Worm (Caenorhabditis elegans) whole organism, L1 larva: ENCODE data around the gene gly-13.
A peak's percentile ranks its signal among the peaks of the same experiment; 100 is the strongest.

Experiments
- C34B4.2 ChIP-seq: sonication (generic microtip); optimal IDR thresholded peaks from 2 replicates; lab custom pipeline; 2017; ENCODE audit warnings: mild to moderate bottlenecking, missing genetic modification characterization, missing compliant biosample characterization
- aha-1 ChIP-seq: fragments of 150-350 bp; optimal IDR thresholded peaks from 2 replicates; lab custom pipeline; 2014; ENCODE audit warnings: missing biosample characterization, missing genetic modification characterization
- alr-1 ChIP-seq: fragments of 200-800 bp; sonication (Bioruptor generic); optimal IDR thresholded peaks from 2 replicates; lab custom pipeline; 2018; ENCODE audit warnings: borderline replicate concordance, mild to moderate bottlenecking, missing genetic modification characterization, missing compliant biosample characterization
- ama-1 ChIP-seq: fragments of 150-350 bp; optimal IDR thresholded peaks from 2 replicates; lab custom pipeline; 2014
- blmp-1 ChIP-seq: fragments of 150-350 bp; optimal IDR thresholded peaks from 2 replicates; lab custom pipeline; 2014; ENCODE audit warnings: missing biosample characterization, missing genetic modification characterization
- ceh-8 ChIP-seq: fragments of 200-800 bp; sonication (Bioruptor generic); optimal IDR thresholded peaks from 2 replicates; lab custom pipeline; 2018; ENCODE audit warnings: mild to moderate bottlenecking, missing genetic modification characterization, moderate library complexity, missing compliant biosample characterization
- ceh-82 ChIP-seq, 3 experiments: fragments of 150-350 bp in 1 of 3; sonication (generic microtip) in 2 of 3; optimal IDR thresholded peaks; 2 replicates each; lab custom pipeline; 2014 to 2017; ENCODE audit warnings: missing biosample characterization in 3 of 3, missing genetic modification characterization in 3 of 3
- efl-1 ChIP-seq, 4 experiments: fragments of 150-350 bp; optimal IDR thresholded peaks in 3 of 4; peaks in 1 of 4; 1 replicate in 1 of 4; 2 replicates in 3 of 4; lab custom pipeline; 2014; ENCODE audit warnings: missing biosample characterization in 2 of 4, missing genetic modification characterization in 2 of 4, missing genetic modification reagents in 2 of 4
- elt-2 ChIP-seq: sonication (generic microtip); optimal IDR thresholded peaks from 2 replicates; lab custom pipeline; 2016; ENCODE audit warnings: missing genetic modification characterization, mild to moderate bottlenecking, inconsistent platforms, missing compliant biosample characterization, missing genetic modification reagents
- hlh-17 ChIP-seq: fragments of 200-800 bp; sonication (Bioruptor generic); optimal IDR thresholded peaks from 2 replicates; lab custom pipeline; 2018; ENCODE audit warnings: missing genetic modification characterization, mild to moderate bottlenecking, missing compliant biosample characterization, moderate library complexity, borderline replicate concordance
- hpl-2 ChIP-seq: fragments of 150-350 bp; optimal IDR thresholded peaks from 2 replicates; lab custom pipeline; 2014; ENCODE audit warnings: missing biosample characterization, missing genetic modification reagents, missing genetic modification characterization
- irx-1 ChIP-seq: sonication (generic microtip); optimal IDR thresholded peaks from 2 replicates; lab custom pipeline; 2016; ENCODE audit warnings: missing genetic modification characterization, missing compliant biosample characterization
- jun-1 ChIP-seq: fragments of 150-350 bp; optimal IDR thresholded peaks from 2 replicates; lab custom pipeline; 2014; ENCODE audit warnings: missing biosample characterization, missing genetic modification reagents, missing genetic modification characterization
- lin-14 ChIP-seq: fragments of 200-800 bp; sonication (Bioruptor generic); optimal IDR thresholded peaks from 2 replicates; lab custom pipeline; 2018; ENCODE audit warnings: mild to moderate bottlenecking, missing genetic modification characterization, moderate library complexity, missing compliant biosample characterization
- lin-35 ChIP-seq, 2 experiments: fragments of 150-350 bp; optimal IDR thresholded peaks; 2 replicates each; lab custom pipeline; 2014; ENCODE audit warnings: missing biosample characterization in 2 of 2, missing genetic modification characterization in 2 of 2, missing genetic modification reagents in 2 of 2
- lsy-2 ChIP-seq, 2 experiments: fragments of 150-350 bp; optimal IDR thresholded peaks; 2 replicates each; lab custom pipeline; 2014; ENCODE audit warnings: missing biosample characterization in 2 of 2, missing genetic modification characterization in 2 of 2
- mab-9 ChIP-seq: fragments of 200-800 bp; sonication (Bioruptor generic); IDR thresholded peaks from 2 replicates; pipeline ENCODE4 v1.3.6; 2022; ENCODE audit warnings: missing genetic modification reagents, missing genetic modification characterization, missing compliant biosample characterization
- mdl-1 ChIP-seq, 2 experiments: fragments of 150-350 bp; optimal IDR thresholded peaks; 2 replicates each; lab custom pipeline; 2014 to 2017; ENCODE audit warnings: missing biosample characterization in 2 of 2, missing genetic modification characterization in 2 of 2, inconsistent platforms in 1 of 2
- mef-2 ChIP-seq: fragments of 150-350 bp; optimal IDR thresholded peaks from 2 replicates; lab custom pipeline; 2014; ENCODE audit warnings: missing biosample characterization, missing genetic modification characterization
- mep-1 ChIP-seq: fragments of 150-350 bp; optimal IDR thresholded peaks from 2 replicates; lab custom pipeline; 2014; ENCODE audit warnings: missing biosample characterization, missing genetic modification characterization
- nhr-19 ChIP-seq: fragments of 200-800 bp; sonication (Bioruptor generic); conservative IDR thresholded peaks from 2 replicates; pipeline ENCODE4 v1.3.6; 2022; ENCODE audit warnings: missing genetic modification characterization, missing compliant biosample characterization
- nhr-20 ChIP-seq: sonication (generic microtip); optimal IDR thresholded peaks from 2 replicates; lab custom pipeline; 2016; ENCODE audit warnings: mild to moderate bottlenecking, missing genetic modification characterization, missing compliant biosample characterization
- nhr-71 ChIP-seq: sonication (generic microtip); optimal IDR thresholded peaks from 2 replicates; lab custom pipeline; 2016; ENCODE audit warnings: mild to moderate bottlenecking, missing genetic modification characterization, moderate library complexity, missing compliant biosample characterization
- nhr-84 ChIP-seq: sonication (generic microtip); optimal IDR thresholded peaks from 2 replicates; lab custom pipeline; 2017; ENCODE audit warnings: missing biosample characterization, missing genetic modification characterization
- nhr-85 ChIP-seq: sonication (generic microtip); peaks from one replicate; lab custom pipeline; 2016; ENCODE audit warnings: missing genetic modification characterization, inconsistent platforms, missing compliant biosample characterization
- nhr-90 ChIP-seq: sonication (generic microtip); optimal IDR thresholded peaks from 2 replicates; lab custom pipeline; 2016; ENCODE audit warnings: mild to moderate bottlenecking, missing genetic modification characterization, missing compliant biosample characterization; ENCODE audit not compliant: poor library complexity
- rnt-1 ChIP-seq: sonication (generic microtip); optimal IDR thresholded peaks from 2 replicates; lab custom pipeline; 2016; ENCODE audit warnings: mild to moderate bottlenecking, missing genetic modification characterization, moderate library complexity, missing compliant biosample characterization
- snpc-4 ChIP-seq: fragments of 150-350 bp; optimal IDR thresholded peaks from 2 replicates; lab custom pipeline; 2014; ENCODE audit warnings: missing biosample characterization, missing genetic modification characterization
- snu-23 ChIP-seq: sonication (generic microtip); optimal IDR thresholded peaks from 2 replicates; lab custom pipeline; 2016; ENCODE audit warnings: missing genetic modification characterization, missing compliant biosample characterization
- sptf-1 ChIP-seq: fragments of 150-350 bp; optimal IDR thresholded peaks from 2 replicates; lab custom pipeline; 2014; ENCODE audit warnings: missing biosample characterization, missing genetic modification characterization
- tbx-2 ChIP-seq: sonication (generic microtip); optimal IDR thresholded peaks from 2 replicates; lab custom pipeline; 2016; ENCODE audit warnings: missing genetic modification characterization, missing compliant biosample characterization
- tlp-1 ChIP-seq: fragments of 150-350 bp; optimal IDR thresholded peaks from 2 replicates; lab custom pipeline; 2014; ENCODE audit warnings: missing biosample characterization, missing genetic modification characterization
- unc-130 ChIP-seq: fragments of 150-350 bp; optimal IDR thresholded peaks from 2 replicates; lab custom pipeline; 2017; ENCODE audit warnings: missing biosample characterization, missing genetic modification characterization, inconsistent platforms
- unc-30 ChIP-seq: sonication (generic microtip); optimal IDR thresholded peaks from 2 replicates; lab custom pipeline; 2017; ENCODE audit warnings: missing biosample characterization, missing genetic modification characterization
- unc-62 ChIP-seq: fragments of 150-350 bp; optimal IDR thresholded peaks from 2 replicates; lab custom pipeline; 2014; ENCODE audit warnings: missing biosample characterization, missing genetic modification reagents, missing genetic modification characterization
- unc-86 ChIP-seq: sonication (generic microtip); optimal IDR thresholded peaks from 2 replicates; lab custom pipeline; 2016; ENCODE audit warnings: missing genetic modification characterization, missing compliant biosample characterization
- xbp-1 ChIP-seq: sonication (generic microtip); optimal IDR thresholded peaks from 2 replicates; lab custom pipeline; 2016; ENCODE audit warnings: missing genetic modification characterization, missing compliant biosample characterization

The gly-13 gene

DNA sequence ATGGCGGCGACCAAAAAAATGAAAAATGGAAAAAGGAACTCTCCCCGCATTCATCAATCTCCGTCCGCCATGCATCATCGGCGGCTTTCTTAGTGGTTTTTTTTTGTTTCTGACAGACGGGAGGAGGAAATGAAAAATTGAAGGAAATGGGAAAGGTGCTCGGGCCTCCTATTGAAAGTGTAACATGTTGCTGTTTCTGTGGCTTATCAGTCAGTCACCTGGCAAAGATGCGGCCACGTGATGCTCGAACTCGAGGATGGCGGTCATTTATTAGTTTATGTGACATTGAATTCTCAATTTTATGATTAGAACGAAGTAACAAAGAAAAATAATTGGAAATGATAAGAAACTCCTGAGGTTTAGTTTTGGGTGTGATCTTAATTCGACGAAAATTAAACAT, 31.8 kb downstream of the gly-13 start:
- TF ChIP-seq nhr-71 (tag; lab: Kevin White, UChicago): peak; percentile 71
- TF ChIP-seq C34B4.2 (tag; lab: Kevin White, UChicago): no peak
- TF ChIP-seq nhr-90 (tag; lab: Kevin White, UChicago): peak; percentile 26
- peak; percentile 24 for TF ChIP-seq jun-1 (tag; lab: Kevin White, UChicago)
- no peak for TF ChIP-seq snpc-4 (tag; lab: Kevin White, UChicago)
- TF ChIP-seq aha-1 (tag; lab: Kevin White, UChicago): no peak
- TF ChIP-seq lin-35 (GFP tag; optimal IDR thresholded peaks at IDR 0.05; lab: Kevin White, UChicago): peak in 1 of 2 experiments; percentile 57
- no peak for TF ChIP-seq irx-1 (tag; lab: Kevin White, UChicago)
- no peak for TF ChIP-seq hlh-17 (GFP tag; lab: Kevin White, UChicago)
- TF ChIP-seq mef-2 (tag; lab: Kevin White, UChicago): no peak
- peak in 1 of 2 experiments; percentile 17 for TF ChIP-seq lsy-2 (tag; optimal IDR thresholded peaks at IDR 0.05; lab: Kevin White, UChicago)
- TF ChIP-seq xbp-1: no peak
- no peak for TF ChIP-seq tlp-1 (tag; lab: Kevin White, UChicago)
- peak; percentile 17 for TF ChIP-seq nhr-19
- peak; percentile 52 for TF ChIP-seq rnt-1 (tag; lab: Kevin White, UChicago)
- TF ChIP-seq mdl-1 (tag; optimal IDR thresholded peaks at IDR 0.05; lab: Kevin White, UChicago): peak in 1 of 2 experiments; percentile 82
- no peak for TF ChIP-seq alr-1
- no peak for TF ChIP-seq ceh-8 (GFP tag; lab: Kevin White, UChicago)
- peak; percentile 90 for TF ChIP-seq elt-2 (tag; lab: Kevin White, UChicago)
- no peak for TF ChIP-seq blmp-1 (tag; lab: Kevin White, UChicago)
- peak; percentile 16 for TF ChIP-seq snu-23
- no peak for TF ChIP-seq unc-86 (tag; lab: Kevin White, UChicago)
- TF ChIP-seq unc-130: peak; percentile 39
- peak; percentile 71 for TF ChIP-seq lin-14 (GFP tag; lab: Kevin White, UChicago)
- peak; percentile 55 for TF ChIP-seq nhr-20 (tag; lab: Kevin White, UChicago)

DNA sequence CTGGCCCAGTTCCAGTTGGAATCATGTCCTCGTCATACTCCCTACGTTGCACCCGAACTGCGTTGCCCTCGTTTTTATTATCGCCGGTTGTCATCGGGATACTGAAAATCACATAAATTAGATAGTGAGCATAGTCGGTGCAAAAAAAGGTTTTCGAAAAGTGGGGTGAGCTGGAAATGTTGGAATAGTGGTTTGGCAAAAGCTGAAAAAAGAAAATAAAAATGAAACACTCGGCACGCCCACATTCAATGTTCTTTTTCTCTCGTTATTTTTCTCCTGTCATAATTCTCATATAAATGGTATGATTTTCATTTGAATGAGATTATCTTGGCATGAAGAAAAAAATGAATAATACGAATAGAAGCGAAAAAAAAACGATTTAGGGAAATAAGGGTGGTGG, 32.2 kb downstream of the gly-13 start, which contains the start of gene F18G5.6:
F18G5.6 (minus strand) TSS at position 101 of the 400 bp plus-strand sequence.
- TF ChIP-seq efl-1 (optimal IDR thresholded peaks at IDR 0.05; lab: Kevin White, UChicago): no peak
- no peak for TF ChIP-seq efl-1 (GFP tag; optimal IDR thresholded peaks at IDR 0.05 in 1 of 2; lab: Kevin White, UChicago)
- TF ChIP-seq unc-30 (tag; lab: Kevin White, UChicago): no peak
- TF ChIP-seq lin-35 (GFP tag; optimal IDR thresholded peaks at IDR 0.05; lab: Kevin White, UChicago): no peak
- TF ChIP-seq hpl-2: no peak
- no peak for TF ChIP-seq xbp-1
- TF ChIP-seq snu-23: no peak
- TF ChIP-seq unc-62 (GFP tag; lab: Kevin White, UChicago): no peak
- no peak for TF ChIP-seq ceh-82 (tag; optimal IDR thresholded peaks at IDR 0.05; lab: Kevin White, UChicago)
- no peak for TF ChIP-seq nhr-19
- no peak for TF ChIP-seq tbx-2
- no peak for TF ChIP-seq mep-1 (tag; lab: Kevin White, UChicago)
- TF ChIP-seq blmp-1 (tag; lab: Kevin White, UChicago): no peak
- TF ChIP-seq nhr-90 (tag; lab: Kevin White, UChicago): no peak
- TF ChIP-seq aha-1 (tag; lab: Kevin White, UChicago): no peak
- no peak for TF ChIP-seq nhr-84 (tag; lab: Kevin White, UChicago)
- TF ChIP-seq mab-9 (GFP tag; lab: Robert Waterston, UW): no peak
- no peak for TF ChIP-seq ceh-8 (GFP tag; lab: Kevin White, UChicago)
- no peak for TF ChIP-seq nhr-85
- TF ChIP-seq tlp-1 (tag; lab: Kevin White, UChicago): no peak
- TF ChIP-seq sptf-1 (tag; lab: Kevin White, UChicago): no peak

DNA sequence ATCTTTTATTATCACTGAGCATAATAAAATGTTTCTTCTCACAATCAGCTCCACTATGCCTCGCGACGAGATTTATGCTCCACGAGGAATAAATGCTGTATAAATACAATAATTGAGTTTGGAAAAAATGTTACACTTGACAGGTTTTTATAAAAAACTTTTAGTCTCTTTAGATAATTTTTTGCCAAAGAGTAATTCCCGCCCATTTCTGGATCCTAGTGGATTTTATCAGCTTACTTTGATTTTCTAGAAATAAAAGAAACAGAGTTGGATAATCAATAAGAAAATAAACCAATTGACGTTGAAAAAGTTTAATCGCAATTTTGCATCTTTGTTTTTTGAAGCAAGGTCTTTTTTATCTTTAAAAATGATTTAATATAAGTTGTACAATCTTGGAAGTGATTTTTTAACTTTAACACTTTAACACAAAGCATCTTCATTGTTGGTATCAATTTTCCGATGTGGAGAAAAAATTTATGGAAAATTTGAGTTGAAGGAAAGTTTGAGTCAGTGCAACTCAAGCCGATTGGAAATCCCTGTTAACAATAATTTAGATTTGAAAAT, 34.7 kb downstream of the gly-13 start:
- TF ChIP-seq nhr-90 (tag; lab: Kevin White, UChicago) (no peak), elt-2 (tag; lab: Kevin White, UChicago) (peak; percentile 60), ama-1 (lab: Kevin White, UChicago) (peak; percentile 61)
